Worm (Caenorhabditis elegans) whole organism, L2 larva: Measurements from ENCODE around the gene fbxc-30.
"Not testable (repeated sequence)": the region's sequence is repeated elsewhere in the genome, so short reads cannot be mapped to it uniquely, and the experiment has no call there.

Experiments
- ama-1 ChIP-seq: fragments of 150-350 bp; optimal IDR thresholded peaks from 2 replicates; lab custom pipeline; 2018; ENCODE audit warnings: inconsistent platforms
- ceh-16 ChIP-seq: fragments of 150-350 bp; optimal IDR thresholded peaks from 2 replicates; lab custom pipeline; 2014; ENCODE audit warnings: missing biosample characterization, missing genetic modification characterization
- egl-27 ChIP-seq: sonication (generic microtip); optimal IDR thresholded peaks from 3 replicates; lab custom pipeline; 2017; ENCODE audit warnings: missing biosample characterization, missing genetic modification reagents, missing genetic modification characterization
- elt-1 ChIP-seq: fragments of 150-350 bp; optimal IDR thresholded peaks from 2 replicates; lab custom pipeline; 2014; ENCODE audit warnings: missing biosample characterization, missing genetic modification characterization
- mab-5 ChIP-seq: fragments of 150-350 bp; optimal IDR thresholded peaks from 2 replicates; lab custom pipeline; 2014; ENCODE audit warnings: missing biosample characterization, missing genetic modification characterization
- nhr-10 ChIP-seq: sonication (generic microtip); optimal IDR thresholded peaks from 2 replicates; lab custom pipeline; 2017; ENCODE audit warnings: missing biosample characterization, missing genetic modification characterization
- nhr-23 ChIP-seq: fragments of 150-350 bp; optimal IDR thresholded peaks from 2 replicates; lab custom pipeline; 2014; ENCODE audit warnings: missing biosample characterization, missing genetic modification reagents, missing genetic modification characterization
- nhr-237 ChIP-seq: fragments of 150-350 bp; optimal IDR thresholded peaks from 2 replicates; lab custom pipeline; 2014; ENCODE audit warnings: missing biosample characterization, missing genetic modification characterization
- nhr-25 ChIP-seq: fragments of 150-350 bp; sonication (generic microtip); optimal IDR thresholded peaks from 3 replicates; lab custom pipeline; 2014; ENCODE audit warnings: missing biosample characterization, missing genetic modification characterization
- nhr-77 ChIP-seq: fragments of 150-350 bp; optimal IDR thresholded peaks from 2 replicates; lab custom pipeline; 2014; ENCODE audit warnings: missing biosample characterization, missing genetic modification characterization
- snpc-4 ChIP-seq: fragments of 150-350 bp; optimal IDR thresholded peaks from 2 replicates; lab custom pipeline; 2014; ENCODE audit warnings: missing biosample characterization, missing genetic modification characterization
- ztf-11 ChIP-seq: sonication (generic microtip); optimal IDR thresholded peaks from 2 replicates; lab custom pipeline; 2017; ENCODE audit warnings: missing biosample characterization, missing genetic modification characterization
- ztf-4 ChIP-seq: fragments of 150-350 bp; optimal IDR thresholded peaks from 2 replicates; lab custom pipeline; 2014; ENCODE audit warnings: missing biosample characterization, missing genetic modification characterization

ce11 chrII:966962-967361 is 49.5 kb downstream of the fbxc-30 start, which contains the start of gene fbxc-18:
- not testable (repeated sequence) for TF ChIP-seq mab-5 (tag; lab: Kevin White, UChicago); elt-1 (tag; lab: Kevin White, UChicago); nhr-77 (tag; lab: Kevin White, UChicago); ztf-4; ama-1 (lab: Kevin White, UChicago); nhr-25; snpc-4; nhr-23 (tag; lab: Kevin White, UChicago); ztf-11; ceh-16 (tag; lab: Kevin White, UChicago); nhr-10 (tag; lab: Kevin White, UChicago); egl-27 (tag; lab: Kevin White, UChicago); nhr-237 (tag; lab: Kevin White, UChicago)
